Worm (Caenorhabditis elegans) whole organism, L1 larva: ENCODE measurements around the gene T21E8.4.

Experiments used
- C34B4.2 ChIP-seq: sonication (generic microtip); optimal IDR thresholded peaks from 2 replicates; lab custom pipeline; 2017; ENCODE audit warnings: mild to moderate bottlenecking, missing genetic modification characterization, missing compliant biosample characterization
- F16B12.6 ChIP-seq: fragments of 150-350 bp; optimal IDR thresholded peaks from 2 replicates; lab custom pipeline; 2014; ENCODE audit warnings: missing biosample characterization, missing genetic modification characterization
- Y116A8C.19 ChIP-seq: sonication (generic microtip); optimal IDR thresholded peaks from 2 replicates; lab custom pipeline; 2016; ENCODE audit warnings: missing compliant biosample characterization, missing genetic modification characterization, borderline replicate concordance
- alr-1 ChIP-seq: fragments of 200-800 bp; sonication (Bioruptor generic); optimal IDR thresholded peaks from 2 replicates; lab custom pipeline; 2018; ENCODE audit warnings: borderline replicate concordance, mild to moderate bottlenecking, missing genetic modification characterization, missing compliant biosample characterization
- aly-2 ChIP-seq: fragments of 150-350 bp; optimal IDR thresholded peaks from 2 replicates; lab custom pipeline; 2014; ENCODE audit warnings: missing biosample characterization, missing genetic modification characterization
- ama-1 ChIP-seq: fragments of 150-350 bp; optimal IDR thresholded peaks from 2 replicates; lab custom pipeline; 2014
- blmp-1 ChIP-seq: fragments of 150-350 bp; optimal IDR thresholded peaks from 2 replicates; lab custom pipeline; 2014; ENCODE audit warnings: missing biosample characterization, missing genetic modification characterization
- ceh-63 ChIP-seq: fragments of 200-800 bp; sonication (Bioruptor generic); optimal IDR thresholded peaks from 2 replicates; lab custom pipeline; 2018; ENCODE audit warnings: mild to moderate bottlenecking, missing genetic modification characterization, missing compliant biosample characterization
- ceh-8 ChIP-seq: fragments of 200-800 bp; sonication (Bioruptor generic); optimal IDR thresholded peaks from 2 replicates; lab custom pipeline; 2018; ENCODE audit warnings: mild to moderate bottlenecking, missing genetic modification characterization, moderate library complexity, missing compliant biosample characterization
- ceh-82 ChIP-seq, 3 experiments: fragments of 150-350 bp in 1 of 3; sonication (generic microtip) in 2 of 3; optimal IDR thresholded peaks; 2 replicates each; lab custom pipeline; 2014 to 2017; ENCODE audit warnings: missing biosample characterization in 3 of 3, missing genetic modification characterization in 3 of 3
- ces-1 ChIP-seq: fragments of 150-350 bp; optimal IDR thresholded peaks from 2 replicates; lab custom pipeline; 2014; ENCODE audit warnings: missing biosample characterization, missing genetic modification reagents, missing genetic modification characterization
- dpl-1 ChIP-seq, 3 experiments: fragments of 150-350 bp in 2 of 3; sonication (generic microtip) in 1 of 3; optimal IDR thresholded peaks; 2 replicates each; lab custom pipeline; 2014 to 2017; ENCODE audit warnings: missing biosample characterization in 3 of 3, missing genetic modification characterization in 3 of 3, missing genetic modification reagents in 3 of 3
- efl-3 ChIP-seq: fragments of 200-800 bp; sonication (Bioruptor generic); optimal IDR thresholded peaks from 2 replicates; lab custom pipeline; 2018; ENCODE audit warnings: mild to moderate bottlenecking, missing genetic modification characterization, missing compliant biosample characterization
- egl-13 ChIP-seq: sonication (generic microtip); optimal IDR thresholded peaks from 2 replicates; lab custom pipeline; 2016; ENCODE audit warnings: missing genotype, missing genetic modification reagents, missing genetic modification characterization, missing compliant biosample characterization
- egl-27 ChIP-seq, 2 experiments: fragments of 150-350 bp in 1 of 2; sonication (generic microtip); optimal IDR thresholded peaks; 3 replicates each; lab custom pipeline; 2017 to 2018; ENCODE audit warnings: missing biosample characterization in 2 of 2, missing genetic modification characterization in 2 of 2, missing genetic modification reagents in 2 of 2
- elt-2 ChIP-seq: sonication (generic microtip); optimal IDR thresholded peaks from 2 replicates; lab custom pipeline; 2016; ENCODE audit warnings: missing genetic modification characterization, mild to moderate bottlenecking, inconsistent platforms, missing compliant biosample characterization, missing genetic modification reagents
- ets-5 ChIP-seq: fragments of 200-800 bp; sonication (Bioruptor generic); IDR thresholded peaks from 2 replicates; pipeline ENCODE4 v1.3.6; 2022; ENCODE audit warnings: missing genetic modification characterization, missing compliant biosample characterization
- fkh-4 ChIP-seq: sonication (generic microtip); optimal IDR thresholded peaks from 2 replicates; lab custom pipeline; 2016; ENCODE audit warnings: missing compliant biosample characterization, missing genetic modification characterization, borderline replicate concordance
- fos-1 ChIP-seq: fragments of 150-350 bp; optimal IDR thresholded peaks from 2 replicates; lab custom pipeline; 2014; ENCODE audit warnings: missing biosample characterization, missing genetic modification characterization
- grh-1 ChIP-seq: fragments of 200-800 bp; sonication (Bioruptor generic); IDR thresholded peaks from 2 replicates; pipeline ENCODE4 v1.3.6; 2022; ENCODE audit warnings: missing genetic modification reagents, missing genetic modification characterization, missing compliant biosample characterization
- hlh-17 ChIP-seq: fragments of 200-800 bp; sonication (Bioruptor generic); optimal IDR thresholded peaks from 2 replicates; lab custom pipeline; 2018; ENCODE audit warnings: missing genetic modification characterization, mild to moderate bottlenecking, missing compliant biosample characterization, moderate library complexity, borderline replicate concordance
- hlh-4 ChIP-seq: sonication (generic microtip); optimal IDR thresholded peaks from 2 replicates; lab custom pipeline; 2016; ENCODE audit warnings: mild to moderate bottlenecking, missing genetic modification characterization, missing compliant biosample characterization
- hpl-2 ChIP-seq: fragments of 150-350 bp; optimal IDR thresholded peaks from 2 replicates; lab custom pipeline; 2014; ENCODE audit warnings: missing biosample characterization, missing genetic modification reagents, missing genetic modification characterization
- jun-1 ChIP-seq: fragments of 150-350 bp; optimal IDR thresholded peaks from 2 replicates; lab custom pipeline; 2014; ENCODE audit warnings: missing biosample characterization, missing genetic modification reagents, missing genetic modification characterization
- lin-14 ChIP-seq: fragments of 200-800 bp; sonication (Bioruptor generic); optimal IDR thresholded peaks from 2 replicates; lab custom pipeline; 2018; ENCODE audit warnings: mild to moderate bottlenecking, missing genetic modification characterization, moderate library complexity, missing compliant biosample characterization
- lin-15B ChIP-seq: fragments of 150-350 bp; sonication (generic microtip); optimal IDR thresholded peaks from 3 replicates; lab custom pipeline; 2014; ENCODE audit warnings: missing biosample characterization, missing genetic modification characterization
- lin-35 ChIP-seq, 2 experiments: fragments of 150-350 bp; optimal IDR thresholded peaks; 2 replicates each; lab custom pipeline; 2014; ENCODE audit warnings: missing biosample characterization in 2 of 2, missing genetic modification characterization in 2 of 2, missing genetic modification reagents in 2 of 2
- lsy-2 ChIP-seq, 2 experiments: fragments of 150-350 bp; optimal IDR thresholded peaks; 2 replicates each; lab custom pipeline; 2014; ENCODE audit warnings: missing biosample characterization in 2 of 2, missing genetic modification characterization in 2 of 2
- mab-9 ChIP-seq: fragments of 200-800 bp; sonication (Bioruptor generic); IDR thresholded peaks from 2 replicates; pipeline ENCODE4 v1.3.6; 2022; ENCODE audit warnings: missing genetic modification reagents, missing genetic modification characterization, missing compliant biosample characterization
- mdl-1 ChIP-seq, 2 experiments: fragments of 150-350 bp; optimal IDR thresholded peaks; 2 replicates each; lab custom pipeline; 2014 to 2017; ENCODE audit warnings: missing biosample characterization in 2 of 2, missing genetic modification characterization in 2 of 2, inconsistent platforms in 1 of 2
- mep-1 ChIP-seq: fragments of 150-350 bp; optimal IDR thresholded peaks from 2 replicates; lab custom pipeline; 2014; ENCODE audit warnings: missing biosample characterization, missing genetic modification characterization
- nhr-19 ChIP-seq: fragments of 200-800 bp; sonication (Bioruptor generic); conservative IDR thresholded peaks from 2 replicates; pipeline ENCODE4 v1.3.6; 2022; ENCODE audit warnings: missing genetic modification characterization, missing compliant biosample characterization
- nhr-28 ChIP-seq: fragments of 150-350 bp; optimal IDR thresholded peaks from 2 replicates; lab custom pipeline; 2014; ENCODE audit warnings: missing biosample characterization, missing genetic modification characterization
- nhr-77 ChIP-seq: fragments of 150-350 bp; optimal IDR thresholded peaks from 2 replicates; lab custom pipeline; 2014; ENCODE audit warnings: missing biosample characterization, missing genetic modification characterization
- nhr-85 ChIP-seq: sonication (generic microtip); peaks from one replicate; lab custom pipeline; 2016; ENCODE audit warnings: missing genetic modification characterization, inconsistent platforms, missing compliant biosample characterization
- nhr-90 ChIP-seq: sonication (generic microtip); optimal IDR thresholded peaks from 2 replicates; lab custom pipeline; 2016; ENCODE audit warnings: mild to moderate bottlenecking, missing genetic modification characterization, missing compliant biosample characterization; ENCODE audit not compliant: poor library complexity
- pag-3 ChIP-seq: sonication (generic microtip); optimal IDR thresholded peaks from 2 replicates; lab custom pipeline; 2017; ENCODE audit warnings: missing genetic modification characterization, mild to moderate bottlenecking, missing compliant biosample characterization, antibody characterized with exemption, borderline replicate concordance; ENCODE audit not compliant: insufficient read depth
- rnt-1 ChIP-seq: sonication (generic microtip); optimal IDR thresholded peaks from 2 replicates; lab custom pipeline; 2016; ENCODE audit warnings: mild to moderate bottlenecking, missing genetic modification characterization, moderate library complexity, missing compliant biosample characterization
- skn-1 ChIP-seq: fragments of 150-350 bp; optimal IDR thresholded peaks from 2 replicates; lab custom pipeline; 2014; ENCODE audit warnings: missing biosample characterization, missing genetic modification characterization
- snpc-4 ChIP-seq: fragments of 150-350 bp; optimal IDR thresholded peaks from 2 replicates; lab custom pipeline; 2014; ENCODE audit warnings: missing biosample characterization, missing genetic modification characterization
- sox-4 ChIP-seq: sonication (generic microtip); optimal IDR thresholded peaks from 2 replicates; lab custom pipeline; 2016; ENCODE audit warnings: missing genetic modification characterization, missing compliant biosample characterization
- sup-37 ChIP-seq: fragments of 200-800 bp; sonication (Bioruptor generic); optimal IDR thresholded peaks from 2 replicates; lab custom pipeline; 2018; ENCODE audit warnings: mild to moderate bottlenecking, missing genetic modification characterization, missing compliant biosample characterization
- swsn-7 ChIP-seq: sonication (generic microtip); optimal IDR thresholded peaks from 2 replicates; lab custom pipeline; 2016; ENCODE audit warnings: missing genetic modification characterization, missing compliant biosample characterization
- tlp-1 ChIP-seq: fragments of 150-350 bp; optimal IDR thresholded peaks from 2 replicates; lab custom pipeline; 2014; ENCODE audit warnings: missing biosample characterization, missing genetic modification characterization
- unc-98 ChIP-seq: fragments of 200-800 bp; sonication (Bioruptor generic); IDR thresholded peaks from 2 replicates; pipeline ENCODE4 v1.3.6; 2022; ENCODE audit warnings: missing genetic modification characterization, missing compliant biosample characterization
- vab-15 ChIP-seq: sonication (generic microtip); optimal IDR thresholded peaks from 2 replicates; lab custom pipeline; 2017; ENCODE audit warnings: missing genotype, mild to moderate bottlenecking, missing genetic modification characterization, missing compliant biosample characterization
- xbp-1 ChIP-seq: sonication (generic microtip); optimal IDR thresholded peaks from 2 replicates; lab custom pipeline; 2016; ENCODE audit warnings: missing genetic modification characterization, missing compliant biosample characterization
- ztf-11 ChIP-seq, 2 experiments: sonication (generic microtip); optimal IDR thresholded peaks; 2 replicates each; lab custom pipeline; 2016 to 2017; ENCODE audit warnings: missing genetic modification characterization in 2 of 2, missing biosample characterization in 1 of 2, missing compliant biosample characterization in 1 of 2

The T21E8.4 gene

DNA sequence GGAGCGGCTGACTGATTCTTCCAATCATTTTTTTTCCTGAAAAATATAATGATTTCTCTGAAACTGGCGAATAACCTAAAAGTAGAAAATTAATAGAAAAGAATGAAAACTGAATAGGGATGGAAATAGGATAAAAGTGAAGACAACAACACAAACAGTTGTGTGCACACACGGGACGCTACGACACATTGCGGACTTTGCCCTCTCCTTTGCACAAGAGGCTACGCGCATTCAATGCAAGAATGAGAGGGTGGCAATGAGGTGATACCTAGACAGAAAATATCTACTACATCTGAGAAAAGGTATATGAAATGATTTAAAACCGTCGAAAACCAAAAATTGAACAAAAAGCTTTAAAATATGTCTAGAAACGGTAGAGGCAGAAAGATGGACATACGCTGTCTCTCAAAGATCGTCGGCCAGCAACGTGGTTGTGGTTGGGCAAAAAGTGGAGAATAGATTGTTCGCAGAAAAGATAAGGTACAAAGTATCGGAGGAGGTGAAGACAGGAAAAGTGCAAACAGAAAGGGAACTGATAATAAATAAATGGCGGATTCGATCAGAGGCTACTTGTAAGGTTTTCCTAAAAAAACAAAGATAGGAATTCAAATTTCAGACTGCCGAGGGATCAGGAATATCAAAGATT lies 19.6 kb downstream of the T21E8.4 start, which contains the start of gene suca-1 (continued):
- TF ChIP-seq aly-2 (tag; lab: Kevin White, UChicago) (no peak), mep-1 (peak; percentile 72), C34B4.2 (tag; lab: Kevin White, UChicago) (no peak), egl-13 (tag; lab: Kevin White, UChicago) (no peak), lin-14 (GFP tag; lab: Kevin White, UChicago) (peak; percentile 72), dpl-1 (GFP tag; optimal IDR thresholded peaks at IDR 0.05; lab: Kevin White, UChicago) (peak in 2 of 3 experiments; percentile 17 to 35), mdl-1 (tag; optimal IDR thresholded peaks at IDR 0.05; lab: Kevin White, UChicago) (peak in 1 of 2 experiments; percentile 27), hlh-4 (tag; lab: Kevin White, UChicago) (no peak), lsy-2 (tag; optimal IDR thresholded peaks at IDR 0.05; lab: Kevin White, UChicago) (peak; percentile 14 to 50), nhr-77 (tag; lab: Kevin White, UChicago) (no peak), mab-9 (GFP tag; lab: Robert Waterston, UW) (no peak), swsn-7 (tag; lab: Kevin White, UChicago) (peak; percentile 57), nhr-90 (tag; lab: Kevin White, UChicago) (peak; percentile 38), nhr-19 (GFP tag; lab: Robert Waterston, UW) (peak; percentile 35), lin-35 (GFP tag; optimal IDR thresholded peaks at IDR 0.05; lab: Kevin White, UChicago) (peak; percentile 40 to 54), sox-4 (no peak), F16B12.6 (tag; lab: Kevin White, UChicago) (peak; percentile 93), fkh-4 (tag; lab: Kevin White, UChicago) (no peak), sup-37 (GFP tag; lab: Kevin White, UChicago) (no peak), rnt-1 (peak; percentile 61), hlh-17 (GFP tag; lab: Kevin White, UChicago) (no peak), ama-1 (lab: Kevin White, UChicago) (no peak)

DNA sequence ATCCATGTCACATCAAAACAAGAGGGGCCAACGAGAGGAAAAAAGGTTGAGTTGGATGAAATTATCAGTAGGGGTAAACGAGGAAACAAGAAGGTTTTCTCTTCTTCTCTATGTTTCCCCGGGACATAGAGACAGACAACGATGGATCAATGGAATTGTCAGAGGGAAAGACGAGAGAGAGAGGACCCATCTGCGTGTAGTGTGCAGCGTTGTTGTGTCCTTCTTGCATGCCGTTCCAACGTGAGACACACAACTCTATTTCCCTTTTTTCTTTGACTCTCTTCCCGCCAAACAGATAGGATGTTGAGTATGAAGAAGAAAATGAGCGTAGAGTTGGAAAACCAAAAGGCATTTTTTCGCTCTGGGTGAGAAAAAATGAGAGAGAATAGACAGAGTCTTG lies 20.3 kb downstream of the T21E8.4 start:
- no peak for TF ChIP-seq Y116A8C.19 (tag; lab: Kevin White, UChicago)
- TF ChIP-seq nhr-28 (tag; lab: Kevin White, UChicago), result no peak
- peak; percentile 37 to 75 for TF ChIP-seq lsy-2 (tag; optimal IDR thresholded peaks at IDR 0.05; lab: Kevin White, UChicago)
- no peak for TF ChIP-seq ets-5
- no peak for TF ChIP-seq hlh-4 (tag; lab: Kevin White, UChicago)
- TF ChIP-seq unc-98 (GFP tag; lab: Robert Waterston, UW), result no peak
- peak; percentile 74 for TF ChIP-seq nhr-85
- TF ChIP-seq skn-1 (tag; lab: Kevin White, UChicago), result peak; percentile 41
- TF ChIP-seq efl-3 (GFP tag; lab: Kevin White, UChicago), result no peak
- TF ChIP-seq egl-27 (tag; optimal IDR thresholded peaks at IDR 0.05; lab: Kevin White, UChicago), result peak; percentile 6 to 17
- TF ChIP-seq ceh-82 (tag; optimal IDR thresholded peaks at IDR 0.05; lab: Kevin White, UChicago), result peak in 2 of 3 experiments; percentile 59 to 77
- no peak for TF ChIP-seq sox-4
- peak; percentile 32 for TF ChIP-seq fos-1 (tag; lab: Kevin White, UChicago)
- no peak for TF ChIP-seq ces-1 (GFP tag; lab: Kevin White, UChicago)
- TF ChIP-seq nhr-90 (tag; lab: Kevin White, UChicago), result peak; percentile 25
- no peak for TF ChIP-seq grh-1 (GFP tag; lab: Robert Waterston, UW)
- no peak for TF ChIP-seq alr-1
- TF ChIP-seq jun-1 (tag; lab: Kevin White, UChicago), result no peak
- TF ChIP-seq ztf-11 (tag; optimal IDR thresholded peaks at IDR 0.05; lab: Kevin White, UChicago), result no peak
- TF ChIP-seq rnt-1, result peak; percentile 66
- TF ChIP-seq fkh-4 (tag; lab: Kevin White, UChicago), result no peak
- no peak for TF ChIP-seq snpc-4 (tag; lab: Kevin White, UChicago)
- TF ChIP-seq ceh-63 (GFP tag; lab: Kevin White, UChicago), result no peak
- peak; percentile 57 for TF ChIP-seq swsn-7 (tag; lab: Kevin White, UChicago)
- no peak for TF ChIP-seq hpl-2 (GFP tag; lab: Kevin White, UChicago)
- TF ChIP-seq lin-15B, result no peak
- peak in 2 of 3 experiments; percentile 5 to 19 for TF ChIP-seq dpl-1 (GFP tag; optimal IDR thresholded peaks at IDR 0.05; lab: Kevin White, UChicago)
- TF ChIP-seq blmp-1 (tag; lab: Kevin White, UChicago), result no peak
- TF ChIP-seq ceh-8 (GFP tag; lab: Kevin White, UChicago), result no peak
- TF ChIP-seq pag-3, result peak; percentile 8
- no peak for TF ChIP-seq vab-15 (tag; lab: Kevin White, UChicago)
- TF ChIP-seq nhr-19 (GFP tag; lab: Robert Waterston, UW), result peak; percentile 62
- peak; percentile 23 for TF ChIP-seq xbp-1 (tag; lab: Kevin White, UChicago)
- no peak for TF ChIP-seq elt-2 (tag; lab: Kevin White, UChicago)
- TF ChIP-seq tlp-1 (tag; lab: Kevin White, UChicago), result no peak
